Worm (Caenorhabditis elegans): ENCODE results near the gene C43G2.3.

C43G2.3 gene

DNA sequence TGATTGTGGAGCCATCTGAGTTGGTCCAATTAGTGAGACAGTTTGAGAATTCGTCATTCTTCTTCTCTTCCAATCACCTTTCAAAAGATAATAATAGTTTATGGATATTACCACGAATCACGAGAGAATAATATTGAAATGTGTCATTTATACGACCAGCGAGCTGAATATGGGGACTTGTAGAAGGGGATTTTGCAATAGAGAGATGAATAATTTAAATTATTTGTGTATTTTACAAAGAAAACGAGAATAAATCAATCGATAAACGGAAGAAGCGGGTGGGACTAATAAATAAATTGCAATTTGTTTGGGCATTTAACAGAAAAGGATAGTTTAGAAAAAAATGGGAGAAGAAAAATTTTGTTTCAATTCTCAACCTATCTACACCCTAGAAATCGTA lies 4.6 kb downstream of the C43G2.3 start, which contains the start of gene odr-8:
Gene odr-8 (minus strand): TSS at position 101 of the 400 bp plus-strand sequence.
- TF ChIP-seq pha-4 (tag; optimal IDR thresholded peaks at IDR 0.05) (no peak), flh-1 (GFP tag; optimal IDR thresholded peaks at IDR 0.05) (no peak), lsy-2 (tag; optimal IDR thresholded peaks at IDR 0.05) (no peak), snpc-4 (tag; optimal IDR thresholded peaks at IDR 0.05) (no peak), tbx-8 (GFP tag; optimal IDR thresholded peaks at IDR 0.05) (no peak)

- no peak for TF ChIP-seq sptf-1 (tag; optimal IDR thresholded peaks at IDR 0.05)
- TF ChIP-seq pha-4 (tag; optimal IDR thresholded peaks at IDR 0.05): peak; percentile 64
- peak; percentile 78 for TF ChIP-seq nhr-237 (tag; optimal IDR thresholded peaks at IDR 0.05)
- TF ChIP-seq nhr-12 (tag; optimal IDR thresholded peaks at IDR 0.05): no peak
- no peak for TF ChIP-seq ztf-11 (tag; optimal IDR thresholded peaks at IDR 0.05)
- TF ChIP-seq cnd-1 (tag; optimal IDR thresholded peaks at IDR 0.05): no peak
- no peak for TF ChIP-seq lin-32 (GFP tag; optimal IDR thresholded peaks at IDR 0.05)
- TF ChIP-seq mab-5 (tag; optimal IDR thresholded peaks at IDR 0.05): no peak
- TF ChIP-seq blmp-1 (tag; optimal IDR thresholded peaks at IDR 0.05): no peak
- TF ChIP-seq mls-2 (tag; optimal IDR thresholded peaks at IDR 0.05): no peak
- no peak for TF ChIP-seq unc-39 (tag; optimal IDR thresholded peaks at IDR 0.05)
- no peak for TF ChIP-seq ceh-83 (GFP tag; optimal IDR thresholded peaks at IDR 0.05)
- no peak for TF ChIP-seq sem-2 (GFP tag; optimal IDR thresholded peaks at IDR 0.05)
- TF ChIP-seq ham-2 (GFP tag; optimal IDR thresholded peaks at IDR 0.05): no peak
- TF ChIP-seq elt-1 (tag; optimal IDR thresholded peaks at IDR 0.05; ENCODE audit: borderline replicate concordance, insufficient read depth): no peak
- no peak for TF ChIP-seq drap-1 (GFP tag; optimal IDR thresholded peaks at IDR 0.05)
- no peak for TF ChIP-seq tbx-8 (GFP tag; optimal IDR thresholded peaks at IDR 0.05)
- TF ChIP-seq hlh-1 (tag; optimal IDR thresholded peaks at IDR 0.05): peak; percentile 25
- peak; percentile 55 for TF ChIP-seq unc-120 (tag; optimal IDR thresholded peaks at IDR 0.05; ENCODE audit: poor library complexity, severe bottlenecking)
- no peak for TF ChIP-seq ceh-43 (GFP tag; optimal IDR thresholded peaks at IDR 0.05)
- TF ChIP-seq nhr-2 (tag; optimal IDR thresholded peaks at IDR 0.05): no peak
- peak; percentile 73 for TF ChIP-seq ceh-39 (tag; optimal IDR thresholded peaks at IDR 0.05)
- no peak for TF ChIP-seq snpc-4 (tag; optimal IDR thresholded peaks at IDR 0.05)
- no peak for TF ChIP-seq nhr-28 (tag; optimal IDR thresholded peaks at IDR 0.05)
- no peak for TF ChIP-seq elt-3 (tag; optimal IDR thresholded peaks at IDR 0.05)
- peak; percentile 78 for TF ChIP-seq lsy-2 (tag; optimal IDR thresholded peaks at IDR 0.05)
- peak; percentile 95 for TF ChIP-seq mep-1 (tag; optimal IDR thresholded peaks at IDR 0.05)
- no peak for TF ChIP-seq nhr-76 (tag; optimal IDR thresholded peaks at IDR 0.05)
- TF ChIP-seq bed-3 (GFP tag; optimal IDR thresholded peaks at IDR 0.05): no peak
- no peak for TF ChIP-seq flh-1 (GFP tag; optimal IDR thresholded peaks at IDR 0.05)
- TF ChIP-seq unc-62 (GFP tag; optimal IDR thresholded peaks at IDR 0.05): no peak
- no peak for TF ChIP-seq M03D4.4 (tag; optimal IDR thresholded peaks at IDR 0.05)
- TF ChIP-seq ces-1 (GFP tag; optimal IDR thresholded peaks at IDR 0.05): peak; percentile 75
- TF ChIP-seq zip-8 (tag; optimal IDR thresholded peaks at IDR 0.05): no peak
- peak; percentile 68 for TF ChIP-seq lin-13 (tag; optimal IDR thresholded peaks at IDR 0.05)
These were observed 7.4 kb downstream of the C43G2.3 start, which contains the start of the genes F38A5.2 and dnj-11 for ce11 chrIV:6585397-6585921. TSS of gene F38A5.2 (minus strand) at chrIV:6585400. TSS of gene dnj-11 (plus strand) at chrIV:6585871.

DNA sequence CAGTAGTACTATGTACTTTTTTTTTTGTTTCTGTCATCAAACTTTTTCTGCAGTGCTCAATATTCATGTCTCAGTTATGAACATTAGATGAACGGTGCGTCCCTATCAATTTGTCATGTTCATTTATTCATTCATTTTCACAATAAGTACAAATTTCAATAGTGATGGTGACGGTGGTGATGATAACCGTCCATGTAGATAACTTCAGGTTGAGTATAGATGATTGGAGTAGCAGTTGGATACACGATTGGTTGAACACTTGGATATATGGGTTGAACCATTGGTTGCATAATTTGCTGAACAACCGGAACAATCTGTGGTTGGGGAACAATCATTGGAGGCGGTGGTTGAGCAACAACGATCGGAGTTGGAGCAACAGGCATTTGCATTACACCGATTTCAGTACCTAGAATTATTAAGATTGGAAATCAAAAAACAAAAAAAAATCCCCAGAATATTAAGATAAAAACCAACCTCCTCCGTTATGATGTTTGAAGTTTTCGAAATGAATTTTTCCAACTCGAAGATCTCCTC lies 10.1 kb downstream of the C43G2.3 start:
- no peak for TF ChIP-seq nhr-12 (tag; optimal IDR thresholded peaks at IDR 0.05)
- TF ChIP-seq cnd-1 (tag; optimal IDR thresholded peaks at IDR 0.05): no peak

DNA sequence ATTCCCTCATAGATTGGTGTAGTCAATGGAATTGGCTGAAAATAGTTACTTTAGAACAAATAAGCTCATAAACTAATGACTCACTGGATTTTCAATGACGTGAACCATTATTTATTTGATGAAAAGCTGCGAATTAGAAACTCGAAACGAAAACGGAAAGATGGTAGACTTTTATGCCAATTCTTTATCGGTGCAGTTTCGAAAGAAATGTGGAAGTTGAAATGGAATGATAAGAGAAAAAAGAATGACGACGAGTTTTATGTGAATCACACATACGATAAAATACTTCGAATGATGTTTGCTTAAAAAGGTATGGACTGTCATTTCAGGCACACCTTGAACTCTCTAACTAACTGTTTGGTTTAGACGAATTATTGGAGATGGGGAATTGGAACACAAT lies 12.0 kb downstream of the C43G2.3 start, which contains the start of the genes lec-11 and irld-7:
Gene lec-11 (minus strand): TSS at position 126 of the 400 bp plus-strand sequence.
Gene irld-7 (plus strand): TSS at position 332 of the 400 bp plus-strand sequence.
- TF ChIP-seq nhr-237 (tag; optimal IDR thresholded peaks at IDR 0.05) (no peak), pha-4 (tag; optimal IDR thresholded peaks at IDR 0.05) (no peak), drap-1 (GFP tag; optimal IDR thresholded peaks at IDR 0.05) (no peak), ceh-43 (GFP tag; optimal IDR thresholded peaks at IDR 0.05) (no peak), mab-5 (tag; optimal IDR thresholded peaks at IDR 0.05) (no peak), snpc-4 (tag; optimal IDR thresholded peaks at IDR 0.05) (no peak), ztf-11 (tag; optimal IDR thresholded peaks at IDR 0.05) (no peak), elt-3 (tag; optimal IDR thresholded peaks at IDR 0.05) (no peak), zip-8 (tag; optimal IDR thresholded peaks at IDR 0.05) (no peak), unc-62 (GFP tag; optimal IDR thresholded peaks at IDR 0.05) (no peak), sem-2 (GFP tag; optimal IDR thresholded peaks at IDR 0.05) (no peak), ceh-83 (GFP tag; optimal IDR thresholded peaks at IDR 0.05) (no peak), ceh-39 (tag; optimal IDR thresholded peaks at IDR 0.05) (no peak), tbx-8 (GFP tag; optimal IDR thresholded peaks at IDR 0.05) (no peak), hlh-1 (tag; optimal IDR thresholded peaks at IDR 0.05) (no peak), unc-120 (tag; optimal IDR thresholded peaks at IDR 0.05; ENCODE audit: poor library complexity, severe bottlenecking) (no peak), ham-2 (GFP tag; optimal IDR thresholded peaks at IDR 0.05) (no peak), ces-1 (GFP tag; optimal IDR thresholded peaks at IDR 0.05) (no peak), nhr-12 (tag; optimal IDR thresholded peaks at IDR 0.05) (no peak), unc-39 (tag; optimal IDR thresholded peaks at IDR 0.05) (no peak)

Data from whole organism, mixed stage, embryonic.